Worm (Caenorhabditis elegans): ENCODE results near the gene T13F3.8.

Gene T13F3.8

DNA sequence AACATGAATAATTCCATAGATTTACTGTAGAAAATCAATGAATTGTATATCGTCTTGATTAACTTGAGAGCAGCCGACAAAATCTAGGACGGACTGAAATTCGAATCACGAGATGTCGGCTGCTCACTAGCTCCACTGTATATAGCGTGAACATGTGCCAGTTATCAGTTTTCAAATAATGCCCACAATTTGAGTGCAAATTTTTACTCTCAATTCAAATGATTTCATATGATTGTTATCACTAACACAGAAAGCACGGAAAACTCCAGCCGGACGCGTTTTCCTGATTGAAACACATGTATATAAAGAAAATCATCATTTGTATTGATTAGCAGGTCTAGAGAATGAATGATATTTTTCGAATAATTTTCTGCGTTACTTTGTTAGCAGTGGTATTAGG, 22.8 kb downstream of the T13F3.8 start, which contains the start of gene oac-5:
oac-5 (plus strand) TSS at position 301 of the 400 bp plus-strand sequence.
- TF ChIP-seq ztf-11 (tag; optimal IDR thresholded peaks at IDR 0.05) (no peak), nhr-77 (tag; optimal IDR thresholded peaks at IDR 0.05) (no peak), elt-3 (tag; optimal IDR thresholded peaks at IDR 0.05) (no peak), lsy-2 (tag; optimal IDR thresholded peaks at IDR 0.05) (no peak)

DNA sequence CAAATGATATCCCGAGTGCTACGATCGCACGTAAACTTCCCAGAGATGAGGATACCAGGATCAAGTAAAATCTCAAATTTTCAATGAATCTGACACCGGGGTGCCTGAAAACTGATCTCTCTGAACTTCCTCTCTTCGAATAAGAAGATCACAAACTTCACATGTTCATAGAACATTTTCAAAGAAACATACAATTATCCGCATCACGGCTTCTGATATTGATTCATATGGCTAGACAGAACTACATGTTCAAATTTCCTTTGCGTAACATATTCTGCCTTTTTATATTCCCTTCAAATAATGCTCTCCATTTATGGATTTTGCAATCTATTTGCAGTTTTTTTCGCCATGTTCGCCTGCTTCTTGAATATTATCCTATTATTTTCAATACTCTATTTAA, 27.5 kb downstream of the T13F3.8 start, which contains the start of gene srbc-83:
srbc-83 (plus strand) TSS at position 301 of the 400 bp plus-strand sequence.
- TF ChIP-seq nhr-6 (tag; optimal IDR thresholded peaks at IDR 0.05) (no peak), Y55F3AM.14 (GFP tag; optimal IDR thresholded peaks at IDR 0.05) (no peak), nhr-129 (tag; optimal IDR thresholded peaks at IDR 0.05) (no peak), unc-62 (GFP tag; optimal IDR thresholded peaks at IDR 0.05) (no peak), ztf-4 (tag; optimal IDR thresholded peaks at IDR 0.05) (no peak), lin-39 (tag; optimal IDR thresholded peaks at IDR 0.05) (no peak), nhr-21 (tag; optimal IDR thresholded peaks at IDR 0.05) (no peak), lin-11 (tag; optimal IDR thresholded peaks at IDR 0.05) (no peak), ama-1 (optimal IDR thresholded peaks at IDR 0.05) (no peak), unc-55 (GFP tag; optimal IDR thresholded peaks at IDR 0.05) (no peak), crh-2 (tag; optimal IDR thresholded peaks at IDR 0.05) (no peak), nhr-77 (tag; optimal IDR thresholded peaks at IDR 0.05) (no peak), snpc-4 (tag; optimal IDR thresholded peaks at IDR 0.05) (no peak), elt-3 (tag; optimal IDR thresholded peaks at IDR 0.05) (no peak), C34F6.9 (tag; optimal IDR thresholded peaks at IDR 0.05) (no peak), ztf-11 (tag; optimal IDR thresholded peaks at IDR 0.05) (no peak), aly-2 (tag; optimal IDR thresholded peaks at IDR 0.05) (no peak), ceh-16 (tag; optimal IDR thresholded peaks at IDR 0.05) (no peak)

DNA sequence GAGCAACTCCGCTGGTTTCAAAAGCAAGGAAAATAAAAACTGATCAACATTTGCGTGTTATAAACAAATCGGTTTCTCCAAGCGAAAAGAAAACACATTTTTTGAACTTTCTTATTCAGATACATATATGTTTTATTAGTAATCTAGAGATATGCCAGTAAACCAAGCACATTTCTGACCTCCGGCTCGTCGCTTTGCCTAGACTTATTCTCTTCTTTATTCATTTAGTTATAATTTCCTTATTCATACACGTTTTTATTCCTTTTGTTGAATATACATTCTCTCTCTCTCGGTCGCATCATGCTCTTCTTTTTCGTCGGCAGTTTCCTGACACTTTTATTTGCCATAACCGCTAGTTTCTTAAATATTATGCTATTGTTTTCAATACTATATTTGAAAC, 29.1 kb downstream of the T13F3.8 start, which contains the start of gene srbc-84:
srbc-84 (plus strand) TSS at position 301 of the 400 bp plus-strand sequence.
- no peak for TF ChIP-seq F13H6.1 (tag; optimal IDR thresholded peaks at IDR 0.05)

DNA sequence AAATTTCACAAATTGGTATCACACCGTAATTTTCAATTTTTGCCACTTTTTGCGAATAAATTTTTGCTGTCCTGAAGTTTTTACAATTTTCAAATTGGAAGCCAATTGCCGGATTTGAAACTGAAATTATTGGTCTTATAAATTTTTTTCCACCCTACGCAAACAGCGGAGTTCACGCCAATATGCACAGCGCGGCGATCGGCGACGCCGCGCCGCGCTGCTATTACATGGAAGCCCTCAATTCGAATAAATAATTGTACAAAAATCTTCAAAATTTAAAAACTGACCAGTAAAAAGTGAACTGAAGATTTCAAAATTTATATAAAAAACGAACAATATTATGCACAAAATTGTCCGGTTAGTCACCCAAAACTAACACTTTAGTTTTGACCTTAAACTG, 30.2 kb downstream of the T13F3.8 start:
- no peak for TF ChIP-seq peb-1 (tag; optimal IDR thresholded peaks at IDR 0.05)
- TF ChIP-seq ztf-11 (tag; optimal IDR thresholded peaks at IDR 0.05): no peak
- no peak for TF ChIP-seq nhr-11 (tag; optimal IDR thresholded peaks at IDR 0.05)
- no peak for TF ChIP-seq blmp-1 (tag; optimal IDR thresholded peaks at IDR 0.05; ENCODE audit: insufficient read depth)
- no peak for TF ChIP-seq unc-39 (tag; optimal IDR thresholded peaks at IDR 0.05)
- TF ChIP-seq alr-1 (tag; optimal IDR thresholded peaks at IDR 0.05): no peak
- TF ChIP-seq mdl-1 (tag; optimal IDR thresholded peaks at IDR 0.05): no peak
- TF ChIP-seq nhr-23 (tag; optimal IDR thresholded peaks at IDR 0.05): no peak
- TF ChIP-seq ztf-4 (tag; optimal IDR thresholded peaks at IDR 0.05): no peak
- no peak for TF ChIP-seq aly-2 (tag; optimal IDR thresholded peaks at IDR 0.05)
- TF ChIP-seq nhr-25 (tag; optimal IDR thresholded peaks at IDR 0.05): no peak
- no peak for TF ChIP-seq ceh-16 (tag; optimal IDR thresholded peaks at IDR 0.05)
- TF ChIP-seq unc-55 (GFP tag; optimal IDR thresholded peaks at IDR 0.05): no peak
- TF ChIP-seq unc-62 (GFP tag; optimal IDR thresholded peaks at IDR 0.05): no peak
- TF ChIP-seq sma-9 (GFP tag; optimal IDR thresholded peaks at IDR 0.05): no peak
- no peak for TF ChIP-seq sma-9 (tag; optimal IDR thresholded peaks at IDR 0.05)
- TF ChIP-seq skn-1 (tag; optimal IDR thresholded peaks at IDR 0.05): no peak
- TF ChIP-seq lin-13 (GFP tag; optimal IDR thresholded peaks at IDR 0.05): no peak
- TF ChIP-seq crh-2 (tag; optimal IDR thresholded peaks at IDR 0.05): no peak

- TF ChIP-seq ama-1 (optimal IDR thresholded peaks at IDR 0.05): no peak
- no peak for TF ChIP-seq crh-2 (tag; optimal IDR thresholded peaks at IDR 0.05)
- no peak for TF ChIP-seq lin-13 (GFP tag; optimal IDR thresholded peaks at IDR 0.05)
- TF ChIP-seq unc-39 (tag; optimal IDR thresholded peaks at IDR 0.05): no peak
- no peak for TF ChIP-seq elt-3 (tag; optimal IDR thresholded peaks at IDR 0.05)
- TF ChIP-seq lin-39 (tag; optimal IDR thresholded peaks at IDR 0.05): no peak
- TF ChIP-seq fos-1 (tag; optimal IDR thresholded peaks at IDR 0.05): no peak
- TF ChIP-seq mab-5 (tag; optimal IDR thresholded peaks at IDR 0.05): no peak
- TF ChIP-seq gmeb-1 (tag; optimal IDR thresholded peaks at IDR 0.05): no peak
These were observed 30.7 kb downstream of the T13F3.8 start, which contains the start of gene srbc-82 for ce11 chrV:16300276-16300675. TSS of gene srbc-82 (plus strand) at chrV:16300576.
